Fruit fly (Drosophila melanogaster): ENCODE data around the gene CG33642.

DNA sequence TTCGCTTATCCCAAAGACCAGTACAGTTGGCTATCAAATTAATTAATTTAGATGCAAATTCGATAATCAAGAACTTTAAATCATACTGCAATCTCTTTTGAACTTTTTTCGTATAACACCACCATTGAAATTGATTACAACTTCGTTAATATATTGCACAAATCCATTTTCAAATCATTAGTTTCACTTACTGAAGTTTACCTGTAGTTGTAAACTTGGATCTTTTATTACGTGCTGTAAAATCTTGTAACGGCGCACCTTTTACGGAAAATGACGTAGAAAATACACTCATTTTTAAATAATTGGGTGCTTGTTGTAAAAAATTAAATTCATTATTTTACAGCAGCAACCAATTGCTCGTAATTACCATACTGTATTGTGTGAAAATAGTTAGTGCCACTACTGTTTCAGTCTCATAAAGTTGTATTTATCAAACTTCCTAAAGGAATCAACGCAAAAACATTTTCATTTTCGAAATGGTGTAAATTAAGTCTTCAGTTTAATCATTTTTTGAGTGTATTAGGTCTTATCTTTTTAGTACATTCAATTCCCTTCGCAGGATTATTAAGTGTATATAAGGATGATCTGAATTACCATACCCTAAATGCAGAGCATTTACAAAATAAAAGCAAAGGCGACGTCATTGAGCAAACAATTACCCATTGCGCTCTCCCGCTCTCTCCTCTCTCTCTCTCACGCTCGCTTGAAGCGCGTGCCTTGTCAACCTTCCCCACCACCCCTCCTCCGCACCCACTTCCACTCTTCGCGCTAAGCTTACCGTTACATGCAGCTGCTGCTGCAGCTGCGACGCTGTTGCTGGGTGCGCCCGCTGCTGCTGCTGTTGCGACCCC is 17.4 kb upstream of the CG33642 start:
- no peak for TF ChIP-seq psq (optimal IDR thresholded peaks at IDR 0.05)
- TF ChIP-seq Myc (optimal IDR thresholded peaks at IDR 0.05): no peak
- no peak for TF ChIP-seq insv (optimal IDR thresholded peaks at IDR 0.05)
- no peak for TF ChIP-seq h (optimal IDR thresholded peaks at IDR 0.05)
- no peak for TF ChIP-seq ttk (optimal IDR thresholded peaks at IDR 0.05)
